Worm (Caenorhabditis elegans) whole organism, young adult: ENCODE data around the gene msp-38.
A peak's percentile ranks its signal among the peaks of the same experiment; 100 is the strongest.

Experiments used
- F57A8.1 ChIP-seq: fragments of 200-800 bp; sonication (Bioruptor generic); optimal IDR thresholded peaks from 2 replicates; lab custom pipeline; 2018; ENCODE audit warnings: mild to moderate bottlenecking, missing genetic modification characterization, moderate library complexity, missing compliant biosample characterization
- F57C9.4 ChIP-seq: sonication (generic microtip); optimal IDR thresholded peaks from 2 replicates; lab custom pipeline; 2017; ENCODE audit warnings: mild to moderate bottlenecking, missing genetic modification characterization, missing compliant biosample characterization
- attf-3 ChIP-seq: fragments of 200-800 bp; sonication (Bioruptor generic); conservative IDR thresholded peaks from 2 replicates; pipeline ENCODE4 v1.3.6; 2022; ENCODE audit warnings: missing genetic modification reagents, missing genetic modification characterization, missing compliant biosample characterization
- attf-6 ChIP-seq: fragments of 200-800 bp; sonication (Bioruptor generic); IDR thresholded peaks from 2 replicates; pipeline ENCODE4 v1.3.6; 2022; ENCODE audit warnings: missing genetic modification reagents, missing genetic modification characterization, missing compliant biosample characterization
- cebp-1 ChIP-seq, 2 experiments: fragments of 200-800 bp in 1 of 2; sonication (Bioruptor generic) in 1 of 2; sonication (generic microtip) in 1 of 2; IDR thresholded peaks in 1 of 2; optimal IDR thresholded peaks in 1 of 2; 2 replicates each; pipeline versions ENCODE4 v1.3.6 to Lab custom; 2017 to 2022; ENCODE audit warnings: missing compliant biosample characterization in 2 of 2, missing genetic modification characterization in 2 of 2, mild to moderate bottlenecking in 1 of 2, missing genetic modification reagents in 1 of 2, moderate library complexity in 1 of 2
- die-1 ChIP-seq: sonication (generic microtip); optimal IDR thresholded peaks from 2 replicates; lab custom pipeline; 2016; ENCODE audit warnings: missing genotype, mild to moderate bottlenecking, missing genetic modification characterization, missing compliant biosample characterization
- egl-18 ChIP-seq: fragments of 200-800 bp; sonication (Bioruptor generic); IDR thresholded peaks from 2 replicates; pipeline ENCODE4 v1.3.6; 2022; ENCODE audit warnings: missing genetic modification reagents, missing genetic modification characterization, missing compliant biosample characterization
- egrh-3 ChIP-seq: fragments of 200-800 bp; sonication (Bioruptor generic); IDR thresholded peaks from 2 replicates; pipeline ENCODE4 v1.3.6; 2022; ENCODE audit warnings: missing genetic modification reagents, missing genetic modification characterization, missing compliant biosample characterization
- unc-130 ChIP-seq: sonication (generic microtip); optimal IDR thresholded peaks from 2 replicates; lab custom pipeline; 2016; ENCODE audit warnings: missing genetic modification reagents, missing genetic modification characterization, missing compliant biosample characterization

ce11 chrIV:10096881-10097280 lies 46.7 kb downstream of the msp-38 start, which contains the start of gene dis-3:
- no peak for TF ChIP-seq unc-130 (GFP tag; lab: Kevin White, UChicago)
- TF ChIP-seq egrh-3 = no peak
- TF ChIP-seq attf-3 = peak; percentile 88
- TF ChIP-seq F57C9.4 (tag; lab: Kevin White, UChicago) = no peak
- TF ChIP-seq cebp-1 (GFP tag; IDR thresholded peaks at IDR 0.05; lab: Robert Waterston, UW) = no peak
- TF ChIP-seq cebp-1 (tag; optimal IDR thresholded peaks at IDR 0.05; lab: Kevin White, UChicago) = no peak
- no peak for TF ChIP-seq F57A8.1 (GFP tag; lab: Kevin White, UChicago)
- no peak for TF ChIP-seq egl-18 (GFP tag; lab: Robert Waterston, UW)
- TF ChIP-seq attf-6 = no peak
- no peak for TF ChIP-seq die-1 (tag; lab: Kevin White, UChicago)
